Worm (Caenorhabditis elegans) whole organism, L4 larva: ENCODE data around the gene pqn-15.

Source experiments
- ama-1 ChIP-seq: fragments of 150-350 bp; optimal IDR thresholded peaks from 2 replicates; lab custom pipeline; 2014; ENCODE audit warnings: inconsistent platforms, mixed read lengths
- ceh-20 ChIP-seq: fragments of 200-800 bp; sonication (Bioruptor generic); IDR thresholded peaks from 2 replicates; pipeline ENCODE4 v1.3.6; 2022; ENCODE audit warnings: missing genetic modification reagents, missing genetic modification characterization, missing compliant biosample characterization
- ceh-82 ChIP-seq: sonication (generic microtip); optimal IDR thresholded peaks from 2 replicates; lab custom pipeline; 2017; ENCODE audit warnings: missing biosample characterization, missing genetic modification characterization
- daf-8 ChIP-seq: fragments of 200-800 bp; sonication (Bioruptor generic); IDR thresholded peaks from 2 replicates; pipeline ENCODE4 v1.3.6; 2022; ENCODE audit warnings: missing genetic modification characterization, missing compliant biosample characterization
- egl-27 ChIP-seq: sonication (generic microtip); optimal IDR thresholded peaks from 3 replicates; lab custom pipeline; 2017; ENCODE audit warnings: missing biosample characterization, missing genetic modification reagents, missing genetic modification characterization
- egl-43 ChIP-seq: fragments of 200-800 bp; sonication (Bioruptor generic); IDR thresholded peaks from 2 replicates; pipeline ENCODE4 v1.3.6; 2022; ENCODE audit warnings: missing genetic modification reagents, missing genetic modification characterization, missing compliant biosample characterization
- hif-1 ChIP-seq, 2 experiments: sonication (generic microtip); optimal IDR thresholded peaks; 2 replicates each; lab custom pipeline; 2016 to 2017; ENCODE audit warnings: missing compliant biosample characterization in 2 of 2, missing genetic modification characterization in 2 of 2, missing genetic modification reagents in 2 of 2, missing genotype in 2 of 2, mild to moderate bottlenecking in 1 of 2
- jun-1 ChIP-seq: fragments of 150-350 bp; optimal IDR thresholded peaks from 2 replicates; lab custom pipeline; 2014; ENCODE audit warnings: missing biosample characterization, missing genetic modification reagents, missing genetic modification characterization
- lin-15B ChIP-seq: fragments of 150-350 bp; sonication (generic microtip); optimal IDR thresholded peaks from 3 replicates; lab custom pipeline; 2014; ENCODE audit warnings: missing biosample characterization, missing genetic modification characterization
- mdl-1 ChIP-seq, 2 experiments: fragments of 150-350 bp in 1 of 2; sonication (generic microtip) in 1 of 2; optimal IDR thresholded peaks; 2 replicates each; lab custom pipeline; 2014 to 2017; ENCODE audit warnings: missing biosample characterization in 2 of 2, missing genetic modification characterization in 2 of 2
- nhr-25 ChIP-seq: sonication (generic microtip); optimal IDR thresholded peaks from 2 replicates; lab custom pipeline; 2017; ENCODE audit warnings: missing genetic modification characterization, mild to moderate bottlenecking, missing compliant biosample characterization, antibody characterized with exemption, moderate library complexity, borderline replicate concordance; ENCODE audit not compliant: insufficient read depth
- nhr-28 ChIP-seq: fragments of 150-350 bp; optimal IDR thresholded peaks from 2 replicates; lab custom pipeline; 2014; ENCODE audit warnings: missing biosample characterization, missing genetic modification characterization
- nhr-42 ChIP-seq: fragments of 200-800 bp; sonication (Bioruptor generic); IDR thresholded peaks from 2 replicates; pipeline ENCODE4 v1.3.6; 2022; ENCODE audit warnings: missing genetic modification characterization, missing compliant biosample characterization
- snpc-4 ChIP-seq: fragments of 150-350 bp; optimal IDR thresholded peaks from 2 replicates; lab custom pipeline; 2014; ENCODE audit warnings: missing biosample characterization, missing genetic modification characterization

DNA sequence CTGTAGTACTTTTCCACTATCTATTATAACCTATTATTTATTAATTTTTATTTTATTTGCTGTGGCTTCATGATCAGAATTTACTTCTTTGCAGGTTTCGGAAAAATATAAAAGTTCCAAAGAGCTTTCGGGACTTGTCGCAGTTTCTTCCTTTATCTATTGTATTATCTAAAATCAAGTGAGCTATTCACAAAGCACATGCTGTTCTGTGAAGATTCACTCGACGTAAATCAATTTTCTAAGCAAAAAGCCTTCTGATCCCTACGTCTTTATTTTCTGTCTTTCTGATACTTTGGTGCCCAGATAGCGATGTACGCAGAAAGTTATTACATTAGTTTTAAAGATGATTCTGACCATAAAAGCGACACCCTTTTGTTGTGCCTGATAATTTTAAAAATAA is 10.3 kb upstream of the pqn-15 start:
- TF ChIP-seq ceh-82 (tag; lab: Kevin White, UChicago) (no peak), daf-8 (GFP tag; lab: Robert Waterston, UW) (no peak), lin-15B (tag; lab: Kevin White, UChicago) (no peak), snpc-4 (tag; lab: Kevin White, UChicago) (no peak), egl-27 (no peak), hif-1 (tag; optimal IDR thresholded peaks at IDR 0.05; lab: Kevin White, UChicago) (no peak), nhr-42 (GFP tag; lab: Robert Waterston, UW) (no peak), nhr-25 (no peak), ama-1 (no peak), ceh-20 (no peak), nhr-28 (tag; lab: Kevin White, UChicago) (no peak), mdl-1 (tag; optimal IDR thresholded peaks at IDR 0.05; lab: Kevin White, UChicago) (no peak), jun-1 (tag; lab: Kevin White, UChicago) (no peak), egl-43 (no peak)
